Fruit fly (Drosophila melanogaster): ENCODE measurements around the gene CD98hc.

CD98hc gene

dm6 chr3R:8013121-8014009 lies 35.1 kb upstream of the CD98hc start, which contains the start of the genes CG10435 and Pbp95 (continued):
- no peak for TF ChIP-seq CG42726 (GFP tag; IDR thresholded peaks at IDR 0.05; ENCODE audit: partially characterized antibody)
- no peak for TF ChIP-seq CG11504 (tag; optimal IDR thresholded peaks at IDR 0.05)
- TF ChIP-seq E2f1 (GFP tag; IDR thresholded peaks at IDR 0.05), result no peak
- no peak for TF ChIP-seq jing (GFP tag; optimal IDR thresholded peaks at IDR 0.05)
- peak; percentile 5 for TF ChIP-seq CG7987 (GFP tag; optimal IDR thresholded peaks at IDR 0.05)
- no peak for TF ChIP-seq CG4707 (GFP tag; optimal IDR thresholded peaks at IDR 0.05)
- no peak for TF ChIP-seq crol (GFP tag; IDR thresholded peaks at IDR 0.05)
- peak; percentile 33; the same call in 1 of the 2 replicates for TF ChIP-seq seq (GFP tag; IDR thresholded peaks at IDR 0.05)
- peak; percentile 86 for TF ChIP-seq CG10267 (tag; optimal IDR thresholded peaks at IDR 0.05)
- peak in 1 of 2 experiments; percentile 34 for TF ChIP-seq bsh (GFP tag; optimal IDR thresholded peaks at IDR 0.05)
- TF ChIP-seq CG12219 (GFP tag; optimal IDR thresholded peaks at IDR 0.05), result no peak
- TF ChIP-seq Eip74EF (GFP tag; optimal IDR thresholded peaks at IDR 0.05), result no peak
- TF ChIP-seq Lim3 (GFP tag; IDR thresholded peaks at IDR 0.05), result no peak
- no peak for TF ChIP-seq C15 (GFP tag; IDR thresholded peaks at IDR 0.05)
- TF ChIP-seq twi (tag; optimal IDR thresholded peaks at IDR 0.05), result no peak
- TF ChIP-seq PHDP (tag; optimal IDR thresholded peaks at IDR 0.05), result no peak
- peak; percentile 74 for TF ChIP-seq BEAF-32 (GFP tag; optimal IDR thresholded peaks at IDR 0.05)
- no peak for TF ChIP-seq Sox102F (GFP tag; optimal IDR thresholded peaks at IDR 0.05)
- TF ChIP-seq CG3995 (GFP tag; optimal IDR thresholded peaks at IDR 0.05), result peak; percentile 57
- no peak for TF ChIP-seq CG16779 (GFP tag; IDR thresholded peaks at IDR 0.05)
- no peak for TF ChIP-seq Hr39 (optimal IDR thresholded peaks at IDR 0.05)
- 0 out of 4 replicates have a peak, but pooled peaks have one; percentile 48 for TF ChIP-seq chinmo (GFP tag; IDR thresholded peaks at IDR 0.05; ENCODE audit: partially characterized antibody)
- no peak for TF ChIP-seq E2f2 (GFP tag; IDR thresholded peaks at IDR 0.05)
- TF ChIP-seq CG13287 (GFP tag; IDR thresholded peaks at IDR 0.05; ENCODE audit: partially characterized antibody), result peak; percentile 76
- 0 out of 2 replicates have a peak, but pooled peaks have one; percentile 39 for TF ChIP-seq CG1024 (GFP tag; IDR thresholded peaks at IDR 0.05)
- TF ChIP-seq Trl (optimal IDR thresholded peaks at IDR 0.05), result no peak
- TF ChIP-seq Trl (GFP tag; optimal IDR thresholded peaks at IDR 0.05), result peak; percentile 57
- no peak for TF ChIP-seq gem (tag; optimal IDR thresholded peaks at IDR 0.05)
- peak; percentile 37; the same call in 1 of the 2 replicates for TF ChIP-seq Atf6 (GFP tag; IDR thresholded peaks at IDR 0.05)
- TF ChIP-seq luna (GFP tag; optimal IDR thresholded peaks at IDR 0.05), result no peak
- no peak for TF ChIP-seq Fer2 (tag; optimal IDR thresholded peaks at IDR 0.05)
- TF ChIP-seq Six4 (GFP tag; optimal IDR thresholded peaks at IDR 0.05), result peak; percentile 12
- peak; percentile 79 for TF ChIP-seq lilli (GFP tag; optimal IDR thresholded peaks at IDR 0.05)
- TF ChIP-seq az2 (GFP tag; optimal IDR thresholded peaks at IDR 0.05), result peak; percentile 54
- no peak for TF ChIP-seq CG4328 (GFP tag; optimal IDR thresholded peaks at IDR 0.05)
- TF ChIP-seq CG2202 (tag; optimal IDR thresholded peaks at IDR 0.05), result no peak
- TF ChIP-seq Hmx (GFP tag; optimal IDR thresholded peaks at IDR 0.05), result peak; percentile 39
- TF ChIP-seq CG3065 (GFP tag; optimal IDR thresholded peaks at IDR 0.05), result no peak
- TF ChIP-seq CG4360 (GFP tag; IDR thresholded peaks at IDR 0.05), result no peak
- TF ChIP-seq CG2889 (GFP tag; IDR thresholded peaks at IDR 0.05), result peak; percentile 39; the same call in 1 of the 3 replicates
- peak; percentile 68 for TF ChIP-seq zfh2 (GFP tag; optimal IDR thresholded peaks at IDR 0.05)
- peak; percentile 82 for TF ChIP-seq mam (GFP tag; optimal IDR thresholded peaks at IDR 0.05)
- TF ChIP-seq Mrtf (GFP tag; IDR thresholded peaks at IDR 0.05), result 0 out of 3 replicates have a peak, but pooled peaks have one; percentile 45
- no peak for TF ChIP-seq odd (GFP tag; optimal IDR thresholded peaks at IDR 0.05)
- TF ChIP-seq CG15073 (GFP tag; optimal IDR thresholded peaks at IDR 0.05), result no peak
- TF ChIP-seq CG1529 (GFP tag; optimal IDR thresholded peaks at IDR 0.05), result no peak
- no peak for TF ChIP-seq CG17186 (GFP tag; optimal IDR thresholded peaks at IDR 0.05)
- TF ChIP-seq CG31365 (tag; optimal IDR thresholded peaks at IDR 0.05), result no peak
- no peak for TF ChIP-seq CG6683 (GFP tag; optimal IDR thresholded peaks at IDR 0.05)
